Worm (Caenorhabditis elegans) whole organism, L3 larva: ENCODE data around the gene F08H9.2.

Source experiments
- egl-27 ChIP-seq: sonication (generic microtip); optimal IDR thresholded peaks from 4 replicates; lab custom pipeline; 2017; ENCODE audit warnings: missing biosample characterization, missing genetic modification reagents, missing genetic modification characterization
- nhr-237 ChIP-seq: fragments of 150-350 bp; optimal IDR thresholded peaks from 2 replicates; lab custom pipeline; 2014; ENCODE audit warnings: missing biosample characterization, missing genetic modification characterization
- nhr-67 ChIP-seq: fragments of 150-350 bp; optimal IDR thresholded peaks from 2 replicates; lab custom pipeline; 2014; ENCODE audit warnings: missing biosample characterization, missing genetic modification characterization
- pha-4 ChIP-seq: fragments of 150-350 bp; optimal IDR thresholded peaks from 2 replicates; lab custom pipeline; 2014; ENCODE audit warnings: missing biosample characterization, missing genetic modification reagents, missing genetic modification characterization
- sea-2 ChIP-seq: fragments of 150-350 bp; sonication (generic microtip); optimal IDR thresholded peaks from 4 replicates; lab custom pipeline; 2014; ENCODE audit warnings: missing biosample characterization, missing genetic modification reagents, missing genetic modification characterization
- ztf-4 ChIP-seq: fragments of 150-350 bp; optimal IDR thresholded peaks from 2 replicates; lab custom pipeline; 2014; ENCODE audit warnings: missing biosample characterization, missing genetic modification characterization

DNA sequence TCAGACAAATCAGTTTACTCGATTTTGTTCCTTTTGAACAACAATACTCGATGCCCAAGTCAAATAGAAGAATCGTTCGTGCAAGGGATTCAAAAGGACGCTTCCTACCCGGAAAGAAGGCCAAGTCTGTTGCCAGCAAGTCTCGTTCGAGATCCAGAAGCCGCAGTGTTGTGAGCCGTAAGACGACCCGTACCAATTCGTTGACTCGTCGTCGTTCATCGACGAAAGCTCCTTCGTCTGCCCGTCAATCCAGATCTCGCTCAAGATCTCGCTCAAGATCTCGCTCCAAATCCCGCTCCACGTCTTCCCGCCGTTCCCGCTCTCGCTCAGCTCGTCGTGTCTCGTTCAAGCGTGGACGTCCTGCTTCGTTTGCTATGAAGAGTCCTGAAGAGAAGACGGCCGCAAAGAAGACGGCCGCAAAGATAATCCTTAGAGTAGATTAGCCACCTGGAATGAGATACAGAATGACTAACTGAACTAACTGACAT, at the start of gene F08H9.2:
- no peak for TF ChIP-seq egl-27 (tag; lab: Kevin White, UChicago)
- no peak for TF ChIP-seq ztf-4 (tag; lab: Kevin White, UChicago)
- no peak for TF ChIP-seq pha-4 (tag; lab: Kevin White, UChicago)
- no peak for TF ChIP-seq nhr-237 (tag; lab: Kevin White, UChicago)
- no peak for TF ChIP-seq nhr-67 (tag; lab: Kevin White, UChicago)
- no peak for TF ChIP-seq sea-2 (GFP tag; lab: Kevin White, UChicago)
